Fruit fly (Drosophila melanogaster) whole organism, prepupa: Measurements from ENCODE around the gene CG14050.

Experiments
- Blimp-1 ChIP-seq: fragments of 200-800 bp; sonication (Bioruptor generic); optimal IDR thresholded peaks from 3 replicates; lab custom pipeline; 2017; ENCODE audit warnings: missing biosample characterization, missing genetic modification characterization, mild to moderate bottlenecking, moderate library complexity, missing genetic modification reagents
- CG10631 ChIP-seq: fragments of 200-800 bp; sonication (Bioruptor generic); optimal IDR thresholded peaks from 2 replicates; lab custom pipeline; 2016; ENCODE audit warnings: missing biosample characterization, missing genetic modification characterization
- CG10669 ChIP-seq: fragments of 200-800 bp; sonication (Bioruptor generic); optimal IDR thresholded peaks from 3 replicates; lab custom pipeline; 2018; ENCODE audit warnings: missing biosample characterization, mild to moderate bottlenecking, missing genetic modification characterization, moderate library complexity
- CG11294 ChIP-seq: fragments of 200-800 bp; sonication (Bioruptor generic); IDR thresholded peaks from 2 replicates; pipeline ENCODE4 v1.3.6; 2022; ENCODE audit warnings: missing biosample characterization, missing genetic modification characterization
- CG11762 ChIP-seq: fragments of 200-800 bp; sonication (Bioruptor generic); optimal IDR thresholded peaks from 3 replicates; lab custom pipeline; 2016; ENCODE audit warnings: missing biosample characterization, missing genetic modification characterization; ENCODE audit not compliant: insufficient read depth
- CG15336 ChIP-seq: fragments of 200-800 bp; sonication (Bioruptor generic); IDR thresholded peaks from 2 replicates; pipeline ENCODE4 v1.3.6; 2022; ENCODE audit warnings: missing biosample characterization, missing genetic modification characterization
- CG16779 ChIP-seq: fragments of 200-800 bp; sonication (Bioruptor generic); optimal IDR thresholded peaks from 3 replicates; lab custom pipeline; 2017; ENCODE audit warnings: missing biosample characterization, mild to moderate bottlenecking, missing genetic modification characterization
- CG3032 ChIP-seq: fragments of 200-800 bp; optimal IDR thresholded peaks from 2 replicates; lab custom pipeline; 2019; ENCODE audit warnings: missing biosample characterization, mild to moderate bottlenecking, missing genetic modification characterization, moderate library complexity
- CG31627 ChIP-seq: fragments of 200-800 bp; sonication (Bioruptor generic); optimal IDR thresholded peaks from 3 replicates; lab custom pipeline; 2016; ENCODE audit warnings: missing biosample characterization, missing genetic modification characterization
- CG32006 ChIP-seq: fragments of 200-800 bp; sonication (Bioruptor generic); optimal IDR thresholded peaks from 3 replicates; lab custom pipeline; 2017; ENCODE audit warnings: missing biosample characterization, mild to moderate bottlenecking, missing genetic modification characterization
- CG34406 ChIP-seq: fragments of 200-800 bp; sonication (Bioruptor generic); optimal IDR thresholded peaks from 3 replicates; lab custom pipeline; 2016; ENCODE audit warnings: missing biosample characterization, missing genetic modification characterization
- CG3919 ChIP-seq: fragments of 200-800 bp; sonication (Bioruptor generic); optimal IDR thresholded peaks from 3 replicates; lab custom pipeline; 2016; ENCODE audit warnings: missing biosample characterization, missing genetic modification characterization
- CG4318 ChIP-seq: fragments of 200-800 bp; sonication (Bioruptor generic); optimal IDR thresholded peaks from 3 replicates; lab custom pipeline; 2017; ENCODE audit warnings: missing biosample characterization, mild to moderate bottlenecking, missing genetic modification characterization
- CG6163 ChIP-seq: fragments of 200-800 bp; sonication (Bioruptor generic); IDR thresholded peaks from 3 replicates; pipeline ENCODE4 v1.3.6; 2022; ENCODE audit warnings: missing biosample characterization, missing genetic modification characterization
- CG6792 ChIP-seq: fragments of 200-800 bp; sonication (Bioruptor generic); optimal IDR thresholded peaks from 3 replicates; lab custom pipeline; 2016; ENCODE audit warnings: missing biosample characterization, missing genetic modification characterization
- CG6854 ChIP-seq: fragments of 200-800 bp; sonication (Bioruptor generic); optimal IDR thresholded peaks from 2 replicates; lab custom pipeline; 2017; ENCODE audit warnings: missing biosample characterization, mild to moderate bottlenecking, missing genetic modification characterization
- CG7368 ChIP-seq: fragments of 200-800 bp; sonication (Bioruptor generic); optimal IDR thresholded peaks from 3 replicates; lab custom pipeline; 2016; ENCODE audit warnings: missing biosample characterization, missing genetic modification characterization
- CG8119 ChIP-seq: fragments of 200-800 bp; sonication (Bioruptor generic); IDR thresholded peaks from 3 replicates; pipeline ENCODE4 v1.3.6; 2022; ENCODE audit warnings: missing biosample characterization, missing genetic modification characterization
- CG8319 ChIP-seq: fragments of 200-800 bp; sonication (Bioruptor generic); optimal IDR thresholded peaks from 3 replicates; lab custom pipeline; 2016; ENCODE audit warnings: missing biosample characterization, missing genetic modification characterization
- CG8632 ChIP-seq: fragments of 200-800 bp; sonication (Bioruptor generic); optimal IDR thresholded peaks from 3 replicates; lab custom pipeline; 2016; ENCODE audit warnings: missing biosample characterization, missing genetic modification characterization
- CG9139 ChIP-seq: fragments of 200-800 bp; sonication (Bioruptor generic); optimal IDR thresholded peaks from 3 replicates; lab custom pipeline; 2017; ENCODE audit warnings: missing biosample characterization, mild to moderate bottlenecking, missing genetic modification characterization
- Eip78C ChIP-seq: fragments of 200-800 bp; sonication (Bioruptor generic); peaks from one replicate; lab custom pipeline; 2016; ENCODE audit warnings: missing biosample characterization, missing genetic modification characterization
- Eip93F ChIP-seq: fragments of 200-800 bp; sonication (Bioruptor generic); optimal IDR thresholded peaks from 2 replicates; lab custom pipeline; 2016; ENCODE audit warnings: missing biosample characterization, mild to moderate bottlenecking, missing genetic modification characterization
- Ets21C ChIP-seq: fragments of 200-800 bp; sonication (Bioruptor generic); optimal IDR thresholded peaks from 3 replicates; lab custom pipeline; 2016; ENCODE audit warnings: missing biosample characterization, missing genetic modification characterization
- Ets96B ChIP-seq: fragments of 200-800 bp; optimal IDR thresholded peaks from 2 replicates; lab custom pipeline; 2019; ENCODE audit warnings: missing biosample characterization, mild to moderate bottlenecking, missing genetic modification characterization, moderate library complexity
- Gug ChIP-seq: fragments of 200-800 bp; sonication (Bioruptor generic); IDR thresholded peaks from 2 replicates; pipeline ENCODE4 v1.3.6; 2022; ENCODE audit warnings: missing biosample characterization, missing genetic modification characterization
- Hr38 ChIP-seq: sonication (Bioruptor generic); optimal IDR thresholded peaks from 2 replicates; lab custom pipeline; 2016; ENCODE audit warnings: missing biosample characterization, missing genetic modification characterization
- Hr39 ChIP-seq: fragments of 200-800 bp; sonication (Bioruptor generic); optimal IDR thresholded peaks from 2 replicates; lab custom pipeline; 2016; ENCODE audit warnings: missing biosample characterization, missing genetic modification characterization
- Hr4 ChIP-seq: fragments of 200-800 bp; sonication (Bioruptor generic); optimal IDR thresholded peaks from 3 replicates; lab custom pipeline; 2016; ENCODE audit warnings: missing biosample characterization, missing genetic modification characterization
- Lpt ChIP-seq: fragments of 200-800 bp; sonication (Bioruptor generic); optimal IDR thresholded peaks from 3 replicates; lab custom pipeline; 2016; ENCODE audit warnings: missing biosample characterization, missing genetic modification characterization
- Met ChIP-seq: fragments of 200-800 bp; sonication (Bioruptor generic); optimal IDR thresholded peaks from 3 replicates; lab custom pipeline; 2016; ENCODE audit warnings: missing biosample characterization, missing genetic modification characterization
- OdsH ChIP-seq: fragments of 200-800 bp; sonication (Bioruptor generic); optimal IDR thresholded peaks from 3 replicates; lab custom pipeline; 2016; ENCODE audit warnings: missing biosample characterization, missing genetic modification characterization
- Smox ChIP-seq: fragments of 200-800 bp; sonication (Bioruptor generic); optimal IDR thresholded peaks from 3 replicates; lab custom pipeline; 2016; ENCODE audit warnings: missing biosample characterization, missing genetic modification characterization
- Sox102F ChIP-seq: fragments of 200-800 bp; sonication (Bioruptor generic); optimal IDR thresholded peaks from 2 replicates; lab custom pipeline; 2016; ENCODE audit warnings: missing biosample characterization, mild to moderate bottlenecking, missing genetic modification characterization
- Sox14 ChIP-seq: fragments of 200-800 bp; sonication (Bioruptor generic); optimal IDR thresholded peaks from 3 replicates; lab custom pipeline; 2016; ENCODE audit warnings: missing biosample characterization, missing genetic modification characterization
- Sox15 ChIP-seq: fragments of 200-800 bp; sonication (Bioruptor generic); optimal IDR thresholded peaks from 3 replicates; lab custom pipeline; 2016; ENCODE audit warnings: missing biosample characterization, missing genetic modification characterization
- achi ChIP-seq: fragments of 200-800 bp; sonication (Bioruptor generic); optimal IDR thresholded peaks from 3 replicates; lab custom pipeline; 2016; ENCODE audit warnings: missing biosample characterization, missing genetic modification characterization
- acj6 ChIP-seq: fragments of 200-800 bp; sonication (Bioruptor generic); optimal IDR thresholded peaks from 3 replicates; lab custom pipeline; 2016; ENCODE audit warnings: missing biosample characterization, missing genetic modification characterization
- cyc ChIP-seq: fragments of 200-800 bp; sonication (Bioruptor generic); optimal IDR thresholded peaks from 3 replicates; lab custom pipeline; 2016; ENCODE audit warnings: missing biosample characterization, missing genetic modification characterization
- dac ChIP-seq: fragments of 200-800 bp; sonication (Bioruptor generic); optimal IDR thresholded peaks from 2 replicates; lab custom pipeline; 2017; ENCODE audit warnings: missing biosample characterization, mild to moderate bottlenecking, missing genetic modification characterization
- eg ChIP-seq: fragments of 200-800 bp; sonication (Bioruptor generic); IDR thresholded peaks from 3 replicates; pipeline ENCODE4 v1.3.6; 2022; ENCODE audit warnings: missing biosample characterization, missing genetic modification characterization
- esn ChIP-seq: fragments of 200-800 bp; sonication (Bioruptor generic); optimal IDR thresholded peaks from 2 replicates; lab custom pipeline; 2016; ENCODE audit warnings: missing biosample characterization, mild to moderate bottlenecking, missing genetic modification characterization, moderate library complexity
- fd59A ChIP-seq: fragments of 200-800 bp; sonication (Bioruptor generic); optimal IDR thresholded peaks from 2 replicates; lab custom pipeline; 2017; ENCODE audit warnings: missing biosample characterization, mild to moderate bottlenecking, missing genetic modification characterization, missing genetic modification reagents
- fd85E ChIP-seq: fragments of 200-800 bp; sonication (Bioruptor generic); optimal IDR thresholded peaks from 3 replicates; lab custom pipeline; 2016; ENCODE audit warnings: missing biosample characterization, missing genetic modification characterization
- net ChIP-seq: fragments of 200-800 bp; sonication (Bioruptor generic); optimal IDR thresholded peaks from 3 replicates; lab custom pipeline; 2016; ENCODE audit warnings: missing biosample characterization, missing genetic modification characterization
- pdm3 ChIP-seq: fragments of 200-800 bp; sonication (Bioruptor generic); optimal IDR thresholded peaks from 3 replicates; lab custom pipeline; 2016; ENCODE audit warnings: missing biosample characterization, missing genetic modification characterization
- salr ChIP-seq, 2 experiments: fragments of 200-800 bp; sonication (Bioruptor generic); optimal IDR thresholded peaks; 3 replicates each; lab custom pipeline; 2016 to 2018; ENCODE audit warnings: missing biosample characterization in 2 of 2, missing genetic modification characterization in 2 of 2, mild to moderate bottlenecking in 1 of 2
- spab ChIP-seq: fragments of 200-800 bp; sonication (Bioruptor generic); optimal IDR thresholded peaks from 2 replicates; lab custom pipeline; 2017; ENCODE audit warnings: missing biosample characterization, mild to moderate bottlenecking, missing genetic modification characterization, missing genetic modification reagents
- ss ChIP-seq, 2 experiments: fragments of 200-800 bp; sonication (Bioruptor generic); optimal IDR thresholded peaks; 2 replicates in 1 of 2; 3 replicates in 1 of 2; lab custom pipeline; 2017 to 2018; ENCODE audit warnings: mild to moderate bottlenecking in 2 of 2, missing biosample characterization in 2 of 2, missing genetic modification characterization in 2 of 2, moderate library complexity in 1 of 2
- svp ChIP-seq: fragments of 200-800 bp; sonication (Bioruptor generic); peaks from one replicate; lab custom pipeline; 2016; ENCODE audit warnings: missing biosample characterization, missing genetic modification characterization
- topi ChIP-seq: fragments of 200-800 bp; sonication (Bioruptor generic); optimal IDR thresholded peaks from 3 replicates; lab custom pipeline; 2016; ENCODE audit warnings: missing biosample characterization, missing genetic modification characterization

CG14050 gene

DNA sequence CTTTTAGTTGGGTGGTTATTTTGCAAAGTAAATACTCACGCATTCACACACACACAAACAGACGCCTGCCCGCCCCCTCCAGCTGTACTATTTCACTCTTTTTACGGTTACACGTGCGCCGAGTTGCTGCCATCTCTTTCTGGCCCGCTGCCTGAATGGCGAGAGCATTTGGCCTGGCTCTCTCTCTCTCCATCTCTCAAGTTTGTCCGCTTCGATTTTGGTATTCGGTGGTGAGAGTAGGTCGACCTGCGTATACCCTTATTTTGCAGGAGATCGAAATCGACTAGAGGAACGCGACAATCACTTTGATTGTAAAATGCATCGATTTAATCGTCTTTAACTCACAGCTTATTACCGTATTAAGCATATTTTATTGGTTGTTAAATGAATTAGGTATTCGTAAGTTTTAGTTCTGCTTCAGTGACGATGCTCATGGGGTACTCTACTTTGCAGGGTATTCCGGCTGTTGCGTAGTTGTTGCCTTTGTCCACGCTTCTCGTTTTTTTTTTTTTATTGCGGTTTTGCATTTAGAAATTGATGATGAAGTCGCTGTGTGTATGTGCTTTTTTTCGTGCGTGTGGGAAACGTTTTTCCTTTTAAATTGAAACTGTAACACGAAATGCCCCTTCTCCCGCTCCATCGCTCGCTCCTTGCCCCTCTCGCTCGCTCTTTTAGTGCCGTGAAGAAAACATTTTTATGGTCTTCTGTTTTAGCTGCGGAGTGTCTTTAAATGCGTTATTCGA, 22.1 kb downstream of the CG14050 start:
- TF ChIP-seq CG10669 (GFP tag; lab: Kevin White, UChicago) (peak; percentile 81), Hr39 (GFP tag; lab: Kevin White, UChicago) (peak; percentile 87), CG31627 (GFP tag; lab: Kevin White, UChicago) (peak; percentile 87), spab (GFP tag; lab: Kevin White, UChicago) (peak; percentile 63), CG11762 (GFP tag; lab: Kevin White, UChicago) (peak; percentile 72), CG7368 (GFP tag; lab: Kevin White, UChicago) (peak; percentile 74), Met (peak; percentile 92), CG15336 (GFP tag; lab: Robert Waterston, UW) (peak; percentile 87), Ets96B (peak; percentile 72), CG32006 (GFP tag; lab: Kevin White, UChicago) (peak; percentile 88), CG9139 (GFP tag; lab: Kevin White, UChicago) (peak; percentile 79), CG8319 (GFP tag; lab: Kevin White, UChicago) (peak; percentile 67), CG16779 (tag; lab: Kevin White, UChicago) (peak; percentile 72), Sox14 (GFP tag; lab: Kevin White, UChicago) (peak; percentile 94), CG6792 (GFP tag; lab: Kevin White, UChicago) (peak; percentile 82), salr (GFP tag; optimal IDR thresholded peaks at IDR 0.05; lab: Kevin White, UChicago) (peak; percentile 48 to 70), achi (GFP tag; lab: Kevin White, UChicago) (peak; percentile 83), Lpt (GFP tag; lab: Kevin White, UChicago) (peak; percentile 85), Eip78C (GFP tag; lab: Kevin White, UChicago) (peak; percentile 96), Eip93F (GFP tag; lab: Kevin White, UChicago) (peak; percentile 54), svp (peak; percentile 94), Hr4 (GFP tag; lab: Kevin White, UChicago) (peak; percentile 86), fd59A (GFP tag; lab: Kevin White, UChicago) (peak; percentile 79), Sox102F (peak; percentile 87), cyc (peak; percentile 81), acj6 (GFP tag; lab: Kevin White, UChicago) (peak; percentile 82), CG6854 (GFP tag; lab: Kevin White, UChicago) (peak; percentile 68), CG8632 (GFP tag; lab: Kevin White, UChicago) (peak; percentile 81), Blimp-1 (peak; percentile 65), ss (GFP tag; optimal IDR thresholded peaks at IDR 0.05; lab: Kevin White, UChicago) (peak; percentile 80 to 83), CG3032 (tag; lab: Kevin White, UChicago) (peak; percentile 71), dac (GFP tag; lab: Kevin White, UChicago) (peak; percentile 64), eg (GFP tag; lab: Robert Waterston, UW) (peak; percentile 66), Ets21C (GFP tag; lab: Kevin White, UChicago) (peak; percentile 82), net (GFP tag; lab: Kevin White, UChicago) (peak; percentile 77), Sox15 (GFP tag; lab: Kevin White, UChicago) (peak; percentile 75), esn (peak; percentile 92), CG34406 (GFP tag; lab: Kevin White, UChicago) (peak; percentile 83), CG3919 (GFP tag; lab: Kevin White, UChicago) (peak; percentile 81), Smox (GFP tag; lab: Kevin White, UChicago) (peak; percentile 79), Gug (GFP tag; lab: Robert Waterston, UW) (peak; percentile 64), OdsH (GFP tag; lab: Kevin White, UChicago) (peak; percentile 79), CG8119 (GFP tag; lab: Robert Waterston, UW) (peak; percentile 90), Hr38 (GFP tag; lab: Kevin White, UChicago) (no peak), CG4318 (GFP tag; lab: Kevin White, UChicago) (peak; percentile 71), fd85E (GFP tag; lab: Kevin White, UChicago) (peak; percentile 28), CG11294 (peak; percentile 43; the same call in 1 of the 2 replicates), CG6163 (peak; percentile 85), CG10631 (GFP tag; lab: Kevin White, UChicago) (peak; percentile 83), topi (GFP tag; lab: Kevin White, UChicago) (peak; percentile 92), pdm3 (peak; percentile 89)
